Fruit fly (Drosophila melanogaster) whole organism, embryonic: ENCODE measurements around the gene mei-P26.

Experiments
- CG11085 ChIP-seq: fragments of 200-800 bp; sonication (Bioruptor generic); IDR thresholded peaks from 2 replicates; pipeline ENCODE4 v1.3.6; 2022; ENCODE audit warnings: missing biosample characterization, missing genetic modification characterization
- CG12155 ChIP-seq: fragments of 200-800 bp; sonication (Bioruptor generic); optimal IDR thresholded peaks from 3 replicates; lab custom pipeline; 2016; ENCODE audit warnings: missing biosample characterization, missing genetic modification characterization
- CG13287 ChIP-seq: fragments of 200-800 bp; sonication (Bioruptor generic); IDR thresholded peaks from 2 replicates; pipeline ENCODE4 v1.3.6; 2022; ENCODE audit warnings: missing biosample characterization, missing genetic modification characterization; ENCODE audit not compliant: partially characterized antibody
- CG13894 ChIP-seq: fragments of 200-800 bp; sonication (Bioruptor generic); optimal IDR thresholded peaks from 3 replicates; lab custom pipeline; 2018; ENCODE audit warnings: missing biosample characterization, mild to moderate bottlenecking, missing genetic modification characterization, moderate library complexity
- CG16813 ChIP-seq: fragments of 200-800 bp; sonication (Bioruptor generic); IDR thresholded peaks from 3 replicates; pipeline ENCODE4 v1.3.6; 2022; ENCODE audit warnings: missing biosample characterization, missing genetic modification characterization; ENCODE audit not compliant: partially characterized antibody
- CG16815 ChIP-seq: fragments of 200-800 bp; sonication (Bioruptor generic); optimal IDR thresholded peaks from 3 replicates; lab custom pipeline; 2017; ENCODE audit warnings: missing biosample characterization, mild to moderate bottlenecking, missing genetic modification characterization
- CG16863 ChIP-seq: fragments of 200-800 bp; sonication (Bioruptor generic); optimal IDR thresholded peaks from 3 replicates; lab custom pipeline; 2016; ENCODE audit warnings: missing biosample characterization, missing genetic modification characterization
- CG17568 ChIP-seq: fragments of 200-800 bp; sonication (Bioruptor generic); optimal IDR thresholded peaks from 2 replicates; lab custom pipeline; 2018; ENCODE audit warnings: missing biosample characterization, mild to moderate bottlenecking, missing genetic modification characterization, moderate library complexity
- CG17829 ChIP-seq: fragments of 200-800 bp; optimal IDR thresholded peaks from 2 replicates; lab custom pipeline; 2019; ENCODE audit warnings: missing biosample characterization, mild to moderate bottlenecking, missing genetic modification characterization, moderate library complexity
- CG18619 ChIP-seq: fragments of 200-800 bp; sonication (Bioruptor generic); optimal IDR thresholded peaks from 3 replicates; lab custom pipeline; 2017; ENCODE audit warnings: missing biosample characterization, mild to moderate bottlenecking, missing genetic modification characterization
- CG18764 ChIP-seq: fragments of 200-800 bp; sonication (Bioruptor generic); optimal IDR thresholded peaks from 3 replicates; lab custom pipeline; 2016; ENCODE audit warnings: missing biosample characterization, missing genetic modification characterization
- CG2199 ChIP-seq: fragments of 200-800 bp; sonication (Bioruptor generic); IDR thresholded peaks from 3 replicates; pipeline ENCODE4 v1.3.6; 2022; ENCODE audit warnings: missing biosample characterization, missing genetic modification characterization
- CG31441 ChIP-seq: fragments of 200-800 bp; sonication (Bioruptor generic); IDR thresholded peaks from 2 replicates; pipeline ENCODE4 v1.3.6; 2022; ENCODE audit warnings: missing biosample characterization, missing genetic modification characterization
- CG33213 ChIP-seq: fragments of 200-800 bp; sonication (Bioruptor generic); optimal IDR thresholded peaks from 3 replicates; lab custom pipeline; 2016; ENCODE audit warnings: missing biosample characterization, missing genetic modification characterization
- CG34224 ChIP-seq: fragments of 200-800 bp; sonication (Bioruptor generic); IDR thresholded peaks from 3 replicates; pipeline ENCODE4 v1.3.6; 2022; ENCODE audit warnings: missing biosample characterization, missing genetic modification characterization; ENCODE audit not compliant: partially characterized antibody
- CG34422 ChIP-seq: fragments of 200-800 bp; sonication (Bioruptor generic); IDR thresholded peaks from 3 replicates; pipeline ENCODE4 v1.3.6; 2022; ENCODE audit warnings: missing biosample characterization, missing genetic modification characterization
- CG4328 ChIP-seq: fragments of 200-800 bp; sonication (Bioruptor generic); optimal IDR thresholded peaks from 3 replicates; lab custom pipeline; 2017; ENCODE audit warnings: missing biosample characterization, missing genetic modification reagents, missing genetic modification characterization
- CG4360 ChIP-seq: fragments of 200-800 bp; sonication (Bioruptor generic); IDR thresholded peaks from 2 replicates; pipeline ENCODE4 v1.3.6; 2022; ENCODE audit warnings: missing biosample characterization, missing genetic modification characterization
- CG4730 ChIP-seq: fragments of 200-800 bp; sonication (Bioruptor generic); IDR thresholded peaks from 2 replicates; pipeline ENCODE4 v1.3.6; 2022; ENCODE audit warnings: missing biosample characterization, missing genetic modification characterization
- CG7556 ChIP-seq: fragments of 200-800 bp; sonication (Bioruptor generic); optimal IDR thresholded peaks from 2 replicates; lab custom pipeline; 2017; ENCODE audit warnings: missing biosample characterization, mild to moderate bottlenecking, missing genetic modification characterization
- CG9215 ChIP-seq: fragments of 200-800 bp; sonication (Bioruptor generic); IDR thresholded peaks from 2 replicates; pipeline ENCODE4 v1.3.6; 2022; ENCODE audit warnings: missing biosample characterization, missing genetic modification characterization
- CHES-1-like ChIP-seq: fragments of 200-800 bp; sonication (Bioruptor generic); optimal IDR thresholded peaks from 2 replicates; lab custom pipeline; 2016; ENCODE audit warnings: missing biosample characterization, missing genetic modification characterization
- Dad ChIP-seq: fragments of 200-800 bp; sonication (Bioruptor generic); optimal IDR thresholded peaks from 3 replicates; lab custom pipeline; 2016; ENCODE audit warnings: missing biosample characterization, missing genetic modification characterization
- Dek ChIP-seq: fragments of 200-800 bp; sonication (Bioruptor generic); optimal IDR thresholded peaks from 3 replicates; lab custom pipeline; 2019; ENCODE audit warnings: missing biosample characterization, mild to moderate bottlenecking, missing genetic modification characterization, moderate library complexity
- HHEX ChIP-seq: fragments of 200-800 bp; sonication (Bioruptor generic); optimal IDR thresholded peaks from 3 replicates; lab custom pipeline; 2017; ENCODE audit warnings: missing biosample characterization, mild to moderate bottlenecking, missing genetic modification characterization, missing genetic modification reagents
- HLH3B ChIP-seq: fragments of 200-800 bp; sonication (Bioruptor generic); IDR thresholded peaks from 2 replicates; pipeline ENCODE4 v1.3.6; 2022; ENCODE audit warnings: missing biosample characterization, missing genetic modification characterization
- HLH54F ChIP-seq: fragments of 200-800 bp; sonication (Bioruptor generic); optimal IDR thresholded peaks from 3 replicates; lab custom pipeline; 2016; ENCODE audit warnings: missing biosample characterization, missing genetic modification characterization
- Lim3 ChIP-seq: fragments of 200-800 bp; sonication (Bioruptor generic); IDR thresholded peaks from 2 replicates; pipeline ENCODE4 v1.3.6; 2022; ENCODE audit warnings: missing biosample characterization, missing genetic modification characterization
- Myb ChIP-seq: fragments of 200-800 bp; sonication (Bioruptor generic); optimal IDR thresholded peaks from 2 replicates; lab custom pipeline; 2016; ENCODE audit warnings: missing biosample characterization, missing genetic modification characterization
- NFAT ChIP-seq: fragments of 200-800 bp; sonication (Bioruptor generic); IDR thresholded peaks from 2 replicates; pipeline ENCODE4 v1.3.6; 2022; ENCODE audit warnings: missing biosample characterization, missing genetic modification characterization
- Oaz ChIP-seq: fragments of 200-800 bp; sonication (Bioruptor generic); IDR thresholded peaks from 2 replicates; pipeline ENCODE4 v1.3.6; 2022; ENCODE audit warnings: missing biosample characterization, missing genetic modification characterization
- Rx ChIP-seq: fragments of 200-800 bp; sonication (Bioruptor generic); IDR thresholded peaks from 2 replicates; pipeline ENCODE4 v1.3.6; 2022; ENCODE audit warnings: missing biosample characterization, missing genetic modification characterization
- Ssrp ChIP-seq: fragments of 200-800 bp; sonication (Bioruptor generic); optimal IDR thresholded peaks from 2 replicates; lab custom pipeline; 2018; ENCODE audit warnings: missing biosample characterization, mild to moderate bottlenecking, missing genetic modification characterization, moderate library complexity
- ara ChIP-seq: fragments of 200-800 bp; sonication (Bioruptor generic); IDR thresholded peaks from 2 replicates; pipeline ENCODE4 v1.3.6; 2022; ENCODE audit warnings: missing biosample characterization, missing genetic modification characterization
- cad ChIP-seq: fragments of >200 bp; optimal IDR thresholded peaks from 2 replicates; lab custom pipeline; 2017; ENCODE audit warnings: missing biosample characterization, missing genetic modification characterization
- cg ChIP-seq: fragments of 200-800 bp; sonication (Bioruptor generic); optimal IDR thresholded peaks from 3 replicates; lab custom pipeline; 2019; ENCODE audit warnings: missing biosample characterization, mild to moderate bottlenecking, missing genetic modification characterization, moderate library complexity
- chif ChIP-seq, 2 experiments: fragments of 200-800 bp; sonication (Bioruptor generic); optimal IDR thresholded peaks; 3 replicates each; lab custom pipeline; 2016; ENCODE audit warnings: missing biosample characterization in 2 of 2, missing genetic modification characterization in 2 of 2
- crc ChIP-seq: fragments of 200-800 bp; sonication (Bioruptor generic); optimal IDR thresholded peaks from 2 replicates; lab custom pipeline; 2016; ENCODE audit warnings: missing biosample characterization, missing genetic modification characterization
- crp ChIP-seq, 2 experiments: fragments of 200-800 bp; sonication (Bioruptor generic); optimal IDR thresholded peaks; 2 replicates in 1 of 2; 3 replicates in 1 of 2; lab custom pipeline; 2017; ENCODE audit warnings: missing biosample characterization in 2 of 2, missing genetic modification characterization in 2 of 2, mild to moderate bottlenecking in 1 of 2, moderate library complexity in 1 of 2
- emc ChIP-seq: fragments of 200-800 bp; sonication (Bioruptor generic); optimal IDR thresholded peaks from 2 replicates; lab custom pipeline; 2016; ENCODE audit warnings: missing biosample characterization, missing genetic modification characterization
- fd102C ChIP-seq: fragments of 200-800 bp; sonication (Bioruptor generic); optimal IDR thresholded peaks from 2 replicates; lab custom pipeline; 2018; ENCODE audit warnings: missing biosample characterization, mild to moderate bottlenecking, missing genetic modification characterization, moderate library complexity
- kah ChIP-seq: fragments of 200-800 bp; sonication (Bioruptor generic); optimal IDR thresholded peaks from 2 replicates; lab custom pipeline; 2018; ENCODE audit warnings: missing biosample characterization, mild to moderate bottlenecking, missing genetic modification characterization
- lab ChIP-seq: fragments of 200-800 bp; sonication (Bioruptor generic); optimal IDR thresholded peaks from 3 replicates; lab custom pipeline; 2017; ENCODE audit warnings: missing biosample characterization, missing genetic modification characterization, mild to moderate bottlenecking, moderate library complexity, missing genetic modification reagents
- lilli ChIP-seq: fragments of 200-800 bp; sonication (Bioruptor generic); optimal IDR thresholded peaks from 3 replicates; lab custom pipeline; 2016; ENCODE audit warnings: missing biosample characterization, missing genetic modification characterization
- org-1 ChIP-seq: fragments of 200-800 bp; sonication (Bioruptor generic); optimal IDR thresholded peaks from 2 replicates; lab custom pipeline; 2017; ENCODE audit warnings: missing biosample characterization, missing genetic modification characterization
- pb ChIP-seq: fragments of 200-800 bp; sonication (Bioruptor generic); optimal IDR thresholded peaks from 3 replicates; lab custom pipeline; 2016; ENCODE audit warnings: missing biosample characterization, missing genetic modification characterization
- pum ChIP-seq: fragments of 200-800 bp; sonication (Bioruptor generic); optimal IDR thresholded peaks from 2 replicates; lab custom pipeline; 2016; ENCODE audit warnings: missing biosample characterization, missing genetic modification characterization
- pzg ChIP-seq: fragments of 200-800 bp; sonication (Bioruptor generic); optimal IDR thresholded peaks from 3 replicates; lab custom pipeline; 2018; ENCODE audit warnings: missing biosample characterization, mild to moderate bottlenecking, missing genetic modification characterization, moderate library complexity
- schlank ChIP-seq: fragments of 200-800 bp; sonication (Bioruptor generic); optimal IDR thresholded peaks from 2 replicates; lab custom pipeline; 2018; ENCODE audit warnings: missing biosample characterization, mild to moderate bottlenecking, missing genetic modification characterization
- sens ChIP-seq: fragments of 200-800 bp; sonication (Bioruptor generic); peaks from one replicate; lab custom pipeline; 2016; ENCODE audit warnings: missing biosample characterization, missing genetic modification characterization
- sqz ChIP-seq: fragments of 200-800 bp; sonication (Bioruptor generic); optimal IDR thresholded peaks from 3 replicates; lab custom pipeline; 2018; ENCODE audit warnings: missing biosample characterization, mild to moderate bottlenecking, missing genetic modification characterization
- yki ChIP-seq: fragments of >200 bp; optimal IDR thresholded peaks from 3 replicates; lab custom pipeline; 2018

The mei-P26 gene

dm6 chrX:9152127-9152598 is 10.9 kb upstream of the mei-P26 start (continued):
- TF ChIP-seq Myb (GFP tag; lab: Kevin White, UChicago) (no peak), ara (GFP tag; lab: Robert Waterston, UW) (no peak), lab (no peak), lilli (GFP tag; lab: Kevin White, UChicago) (peak; percentile 42), fd102C (GFP tag; lab: Kevin White, UChicago) (no peak), cg (peak; percentile 92), CG4328 (GFP tag; lab: Kevin White, UChicago) (no peak), cad (GFP tag; lab: Kevin White, UChicago) (no peak), CG33213 (GFP tag; lab: Kevin White, UChicago) (no peak), HLH3B (peak; percentile 53; the same call in 1 of the 2 replicates), HLH54F (no peak), CG18619 (GFP tag; lab: Kevin White, UChicago) (no peak), CG17829 (tag; lab: Kevin White, UChicago) (peak; percentile 16), CG16815 (GFP tag; lab: Kevin White, UChicago) (no peak), CG13287 (GFP tag; lab: Robert Waterston, UW) (peak; percentile 13; the same call in 1 of the 2 replicates), CG16813 (GFP tag; lab: Robert Waterston, UW) (no peak), CG16863 (no peak), crp (GFP tag; optimal IDR thresholded peaks at IDR 0.05; lab: Kevin White, UChicago) (no peak), CG4730 (GFP tag; lab: Robert Waterston, UW) (no peak), Ssrp (tag; lab: Kevin White, UChicago) (peak; percentile 6), Rx (no peak), pum (no peak), CHES-1-like (GFP tag; lab: Kevin White, UChicago) (peak; percentile 38), Oaz (GFP tag; lab: Robert Waterston, UW) (no peak), CG4360 (GFP tag; lab: Robert Waterston, UW) (no peak), Dek (tag; lab: Kevin White, UChicago) (peak; percentile 35), chif (GFP tag; optimal IDR thresholded peaks at IDR 0.05; lab: Kevin White, UChicago) (peak in 1 of 2 experiments; percentile 13), CG34224 (GFP tag; lab: Robert Waterston, UW) (no peak; the same call in 2 of the 3 replicates), sens (GFP tag; lab: Kevin White, UChicago) (peak; percentile 79), NFAT (GFP tag; lab: Robert Waterston, UW) (no peak), CG11085 (GFP tag; lab: Robert Waterston, UW) (no peak), org-1 (no peak), pb (GFP tag; lab: Kevin White, UChicago) (no peak), schlank (tag; lab: Kevin White, UChicago) (no peak), sqz (GFP tag; lab: Kevin White, UChicago) (peak; percentile 83), CG9215 (GFP tag; lab: Robert Waterston, UW) (no peak), CG2199 (GFP tag; lab: Robert Waterston, UW) (0 out of 3 replicates have a peak, but pooled peaks have one; percentile 62), CG13894 (tag; lab: Kevin White, UChicago) (peak; percentile 69), pzg (GFP tag; lab: Kevin White, UChicago) (peak; percentile 10), kah (GFP tag; lab: Kevin White, UChicago) (no peak), CG34422 (GFP tag; lab: Robert Waterston, UW) (no peak), Dad (peak; percentile 6), emc (GFP tag; lab: Kevin White, UChicago) (no peak), CG12155 (peak; percentile 8), CG31441 (GFP tag; lab: Robert Waterston, UW) (0 out of 2 replicates have a peak, but pooled peaks have one; percentile 14), CG17568 (GFP tag; lab: Kevin White, UChicago) (no peak), crc (no peak), Lim3 (no peak), CG18764 (GFP tag; lab: Kevin White, UChicago) (no peak), HHEX (GFP tag; lab: Kevin White, UChicago) (peak; percentile 3), yki (lab: Kevin White, UChicago) (no peak), CG7556 (GFP tag; lab: Kevin White, UChicago) (peak; percentile 32)
